Fruit fly (Drosophila melanogaster) whole organism, larva: ENCODE results near the gene CG16986.

Experiments
- noc ChIP-seq: fragments of 200-800 bp; sonication (Bioruptor generic); optimal IDR thresholded peaks from 3 replicates; lab custom pipeline; 2019; ENCODE audit warnings: missing biosample characterization, mild to moderate bottlenecking, missing genetic modification characterization, moderate library complexity

Gene CG16986

DNA sequence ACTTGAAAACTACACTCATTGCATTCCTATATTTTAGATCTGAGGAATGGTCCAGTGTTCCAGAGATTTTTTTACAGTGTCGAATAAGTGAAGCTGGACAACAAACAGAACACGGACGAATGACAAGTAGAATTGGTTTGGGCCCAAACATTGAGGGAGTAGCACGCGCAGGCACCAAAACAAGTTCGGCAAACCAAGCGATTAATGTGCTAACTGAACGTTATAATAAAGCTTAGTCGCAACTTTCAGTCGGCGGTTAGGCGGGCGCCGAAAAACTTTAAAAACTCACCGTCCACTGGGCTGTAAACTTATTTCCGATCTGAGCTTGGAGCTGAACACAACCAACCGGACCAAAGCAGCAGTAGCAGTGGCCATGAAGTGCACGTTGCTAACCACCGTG is 44.9 kb downstream of the CG16986 start, which contains the start of gene CG1143:
Gene CG1143, plus strand, starts transcription at position 301 of the 400 bp plus-strand sequence.
- TF ChIP-seq noc (tag; lab: Kevin White, UChicago): no peak

DNA sequence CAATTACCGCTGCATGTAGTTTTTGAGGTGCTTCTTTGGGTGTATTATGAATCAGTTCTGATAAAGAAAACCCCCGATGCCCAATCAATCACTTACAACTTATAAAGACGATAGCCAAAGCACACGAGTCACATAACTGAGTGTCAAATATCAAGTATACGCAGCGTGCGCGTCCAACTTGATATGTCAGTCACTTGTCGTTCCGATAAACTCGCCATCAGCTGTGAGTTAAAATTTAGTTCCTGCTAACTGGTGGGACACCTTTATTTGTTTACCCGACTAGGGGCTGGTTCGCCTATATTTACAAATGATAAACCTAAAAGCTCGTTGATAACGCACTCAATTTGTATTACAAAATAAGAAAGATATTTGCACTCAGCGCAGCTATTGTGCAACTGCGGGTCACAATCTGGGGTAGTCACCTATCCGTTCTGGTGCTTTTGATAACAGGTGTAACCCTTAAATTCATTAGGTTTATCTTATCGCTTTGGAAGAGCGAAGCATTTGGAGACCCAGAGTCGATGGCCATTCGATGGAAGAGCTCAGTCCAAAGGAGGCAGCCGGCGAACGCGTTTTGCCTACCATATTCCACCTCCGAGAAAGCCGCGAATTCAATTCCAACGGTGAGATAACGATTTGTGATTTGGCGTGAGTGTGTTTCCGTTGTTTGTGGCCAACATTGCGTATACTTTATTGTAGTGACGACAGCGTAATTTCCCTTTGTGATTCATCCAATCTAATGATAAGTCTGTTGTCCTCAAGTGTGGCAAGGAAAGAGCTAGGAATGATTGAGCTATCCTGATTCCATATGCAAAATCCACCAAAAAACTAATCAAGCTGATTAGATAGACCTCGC is 47.6 kb downstream of the CG16986 start, which contains the start of gene CG1246:
Gene CG1246, plus strand, starts transcription at position 526 of the 856 bp plus-strand sequence.
- TF ChIP-seq noc (tag; lab: Kevin White, UChicago): peak; percentile 68
